Fruit fly (Drosophila melanogaster) whole organism, pupa: ENCODE data around the gene CG2224.

Experiments used
- CG10348 ChIP-seq: fragments of 200-800 bp; sonication (Bioruptor generic); IDR thresholded peaks from 2 replicates; pipeline ENCODE4 v1.3.6; 2022; ENCODE audit warnings: missing biosample characterization, missing genetic modification characterization
- CG13204 ChIP-seq: fragments of 200-800 bp; sonication (Bioruptor generic); optimal IDR thresholded peaks from 2 replicates; lab custom pipeline; 2018; ENCODE audit warnings: missing biosample characterization, mild to moderate bottlenecking, missing genetic modification characterization, moderate library complexity
- CG14655 ChIP-seq: fragments of 200-800 bp; sonication (Bioruptor generic); optimal IDR thresholded peaks from 3 replicates; lab custom pipeline; 2017; ENCODE audit warnings: mild to moderate bottlenecking, missing biosample characterization, missing genetic modification reagents, missing genetic modification characterization
- CG17806 ChIP-seq: fragments of 200-800 bp; sonication (Bioruptor generic); optimal IDR thresholded peaks from 2 replicates; lab custom pipeline; 2018; ENCODE audit warnings: missing biosample characterization, mild to moderate bottlenecking, missing genetic modification characterization, moderate library complexity
- CG34367 ChIP-seq: fragments of 200-800 bp; sonication (Bioruptor generic); optimal IDR thresholded peaks from 2 replicates; lab custom pipeline; 2018; ENCODE audit warnings: missing biosample characterization, mild to moderate bottlenecking, missing genetic modification characterization
- CG9948 ChIP-seq: fragments of 200-800 bp; sonication (Bioruptor generic); optimal IDR thresholded peaks from 2 replicates; lab custom pipeline; 2018; ENCODE audit warnings: missing biosample characterization, mild to moderate bottlenecking, missing genetic modification characterization, moderate library complexity
- EcR ChIP-seq: fragments of 200-800 bp; sonication (Bioruptor generic); optimal IDR thresholded peaks from 3 replicates; lab custom pipeline; 2019; ENCODE audit warnings: missing biosample characterization, missing genetic modification characterization, mild to moderate bottlenecking, moderate library complexity, missing genetic modification reagents
- Snoo ChIP-seq: fragments of 200-800 bp; sonication (Bioruptor generic); optimal IDR thresholded peaks from 3 replicates; lab custom pipeline; 2017; ENCODE audit warnings: missing biosample characterization, mild to moderate bottlenecking, missing genetic modification characterization, inconsistent platforms
- gl ChIP-seq: fragments of 200-800 bp; sonication (Bioruptor generic); optimal IDR thresholded peaks from 2 replicates; lab custom pipeline; 2018; ENCODE audit warnings: missing biosample characterization, mild to moderate bottlenecking, missing genetic modification characterization

DNA sequence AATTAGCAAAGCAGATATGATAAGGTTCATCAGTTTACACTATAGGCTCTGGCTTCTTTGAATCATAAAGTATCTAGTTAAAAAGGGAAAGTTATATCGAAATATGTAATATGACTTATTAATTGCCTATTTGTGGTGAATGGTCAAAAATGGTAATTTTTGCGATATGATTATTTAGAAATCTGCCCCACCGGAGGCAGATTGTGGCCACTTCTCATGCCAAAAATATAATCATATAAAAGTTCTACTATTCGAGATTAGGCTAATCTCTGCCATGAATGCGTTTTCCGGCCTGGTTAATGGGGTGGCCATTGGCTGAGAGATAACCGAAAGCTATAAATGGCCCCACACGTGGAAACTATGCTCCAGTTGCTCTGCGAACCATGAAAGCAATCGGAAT lies 30.6 kb downstream of the CG2224 start, which contains the start of gene CG15533:
- TF ChIP-seq CG34367 (tag; lab: Kevin White, UChicago) (no peak), CG10348 (no peak), CG13204 (GFP tag; lab: Kevin White, UChicago) (no peak), gl (tag; lab: Kevin White, UChicago) (no peak), CG17806 (tag; lab: Kevin White, UChicago) (no peak), CG14655 (GFP tag; lab: Kevin White, UChicago) (no peak), Snoo (no peak), CG9948 (tag; lab: Kevin White, UChicago) (no peak), EcR (GFP tag; lab: Kevin White, UChicago) (no peak)
